Worm (Caenorhabditis elegans) whole organism, L1 larva: Measurements from ENCODE around the gene str-220.
A peak's percentile ranks its signal among the peaks of the same experiment; 100 is the strongest.

ENCODE experiments used
- C04F5.9 ChIP-seq: sonication (generic microtip); optimal IDR thresholded peaks from 2 replicates; lab custom pipeline; 2016; ENCODE audit warnings: missing genetic modification characterization, missing compliant biosample characterization
- C16A3.4 ChIP-seq: fragments of 150-350 bp; optimal IDR thresholded peaks from 2 replicates; lab custom pipeline; 2014; ENCODE audit warnings: missing biosample characterization, missing genetic modification characterization
- C34B4.2 ChIP-seq: sonication (generic microtip); optimal IDR thresholded peaks from 2 replicates; lab custom pipeline; 2017; ENCODE audit warnings: mild to moderate bottlenecking, missing genetic modification characterization, missing compliant biosample characterization
- F16B12.6 ChIP-seq: fragments of 150-350 bp; optimal IDR thresholded peaks from 2 replicates; lab custom pipeline; 2014; ENCODE audit warnings: missing biosample characterization, missing genetic modification characterization
- Y116A8C.19 ChIP-seq: sonication (generic microtip); optimal IDR thresholded peaks from 2 replicates; lab custom pipeline; 2016; ENCODE audit warnings: missing compliant biosample characterization, missing genetic modification characterization, borderline replicate concordance
- aha-1 ChIP-seq: fragments of 150-350 bp; optimal IDR thresholded peaks from 2 replicates; lab custom pipeline; 2014; ENCODE audit warnings: missing biosample characterization, missing genetic modification characterization
- aly-2 ChIP-seq: fragments of 150-350 bp; optimal IDR thresholded peaks from 2 replicates; lab custom pipeline; 2014; ENCODE audit warnings: missing biosample characterization, missing genetic modification characterization
- ceh-63 ChIP-seq: fragments of 200-800 bp; sonication (Bioruptor generic); optimal IDR thresholded peaks from 2 replicates; lab custom pipeline; 2018; ENCODE audit warnings: mild to moderate bottlenecking, missing genetic modification characterization, missing compliant biosample characterization
- ceh-8 ChIP-seq: fragments of 200-800 bp; sonication (Bioruptor generic); optimal IDR thresholded peaks from 2 replicates; lab custom pipeline; 2018; ENCODE audit warnings: mild to moderate bottlenecking, missing genetic modification characterization, moderate library complexity, missing compliant biosample characterization
- ceh-82 ChIP-seq, 3 experiments: fragments of 150-350 bp in 1 of 3; sonication (generic microtip) in 2 of 3; optimal IDR thresholded peaks; 2 replicates each; lab custom pipeline; 2014 to 2017; ENCODE audit warnings: missing biosample characterization in 3 of 3, missing genetic modification characterization in 3 of 3
- ceh-88 ChIP-seq: fragments of 200-800 bp; sonication (Bioruptor generic); IDR thresholded peaks from 2 replicates; pipeline ENCODE4 v1.3.6; 2022; ENCODE audit warnings: missing genetic modification characterization, missing compliant biosample characterization
- ces-1 ChIP-seq: fragments of 150-350 bp; optimal IDR thresholded peaks from 2 replicates; lab custom pipeline; 2014; ENCODE audit warnings: missing biosample characterization, missing genetic modification reagents, missing genetic modification characterization
- dpl-1 ChIP-seq, 3 experiments: fragments of 150-350 bp in 2 of 3; sonication (generic microtip) in 1 of 3; optimal IDR thresholded peaks; 2 replicates each; lab custom pipeline; 2014 to 2017; ENCODE audit warnings: missing biosample characterization in 3 of 3, missing genetic modification characterization in 3 of 3, missing genetic modification reagents in 3 of 3
- efl-1 ChIP-seq, 4 experiments: fragments of 150-350 bp; optimal IDR thresholded peaks in 3 of 4; peaks in 1 of 4; 1 replicate in 1 of 4; 2 replicates in 3 of 4; lab custom pipeline; 2014; ENCODE audit warnings: missing biosample characterization in 2 of 4, missing genetic modification characterization in 2 of 4, missing genetic modification reagents in 2 of 4
- egl-27 ChIP-seq, 2 experiments: fragments of 150-350 bp in 1 of 2; sonication (generic microtip); optimal IDR thresholded peaks; 3 replicates each; lab custom pipeline; 2017 to 2018; ENCODE audit warnings: missing biosample characterization in 2 of 2, missing genetic modification characterization in 2 of 2, missing genetic modification reagents in 2 of 2
- ets-5 ChIP-seq: fragments of 200-800 bp; sonication (Bioruptor generic); IDR thresholded peaks from 2 replicates; pipeline ENCODE4 v1.3.6; 2022; ENCODE audit warnings: missing genetic modification characterization, missing compliant biosample characterization
- fkh-10 ChIP-seq: sonication (generic microtip); optimal IDR thresholded peaks from 2 replicates; lab custom pipeline; 2017; ENCODE audit warnings: missing biosample characterization, missing genetic modification reagents, missing genetic modification characterization
- fkh-8 ChIP-seq: sonication (generic microtip); optimal IDR thresholded peaks from 2 replicates; lab custom pipeline; 2016; ENCODE audit warnings: mild to moderate bottlenecking, missing genetic modification characterization, missing compliant biosample characterization
- fos-1 ChIP-seq: fragments of 150-350 bp; optimal IDR thresholded peaks from 2 replicates; lab custom pipeline; 2014; ENCODE audit warnings: missing biosample characterization, missing genetic modification characterization
- grh-1 ChIP-seq: fragments of 200-800 bp; sonication (Bioruptor generic); IDR thresholded peaks from 2 replicates; pipeline ENCODE4 v1.3.6; 2022; ENCODE audit warnings: missing genetic modification reagents, missing genetic modification characterization, missing compliant biosample characterization
- hlh-4 ChIP-seq: sonication (generic microtip); optimal IDR thresholded peaks from 2 replicates; lab custom pipeline; 2016; ENCODE audit warnings: mild to moderate bottlenecking, missing genetic modification characterization, missing compliant biosample characterization
- isw-1 ChIP-seq: fragments of 200-800 bp; sonication (Bioruptor generic); IDR thresholded peaks from 2 replicates; pipeline ENCODE4 v1.3.6; 2022; ENCODE audit warnings: missing genetic modification characterization, missing compliant biosample characterization
- jun-1 ChIP-seq: fragments of 150-350 bp; optimal IDR thresholded peaks from 2 replicates; lab custom pipeline; 2014; ENCODE audit warnings: missing biosample characterization, missing genetic modification reagents, missing genetic modification characterization
- lin-13 ChIP-seq: fragments of 150-350 bp; optimal IDR thresholded peaks from 2 replicates; lab custom pipeline; 2014; ENCODE audit warnings: missing biosample characterization, missing genetic modification reagents, missing genetic modification characterization
- lin-14 ChIP-seq: fragments of 200-800 bp; sonication (Bioruptor generic); optimal IDR thresholded peaks from 2 replicates; lab custom pipeline; 2018; ENCODE audit warnings: mild to moderate bottlenecking, missing genetic modification characterization, moderate library complexity, missing compliant biosample characterization
- lin-15B ChIP-seq: fragments of 150-350 bp; sonication (generic microtip); optimal IDR thresholded peaks from 3 replicates; lab custom pipeline; 2014; ENCODE audit warnings: missing biosample characterization, missing genetic modification characterization
- lin-35 ChIP-seq, 2 experiments: fragments of 150-350 bp; optimal IDR thresholded peaks; 2 replicates each; lab custom pipeline; 2014; ENCODE audit warnings: missing biosample characterization in 2 of 2, missing genetic modification characterization in 2 of 2, missing genetic modification reagents in 2 of 2
- lin-39 ChIP-seq: fragments of 150-350 bp; optimal IDR thresholded peaks from 2 replicates; lab custom pipeline; 2014; ENCODE audit warnings: missing biosample characterization, missing genetic modification reagents, missing genetic modification characterization
- lsy-2 ChIP-seq, 2 experiments: fragments of 150-350 bp; optimal IDR thresholded peaks; 2 replicates each; lab custom pipeline; 2014; ENCODE audit warnings: missing biosample characterization in 2 of 2, missing genetic modification characterization in 2 of 2
- mab-9 ChIP-seq: fragments of 200-800 bp; sonication (Bioruptor generic); IDR thresholded peaks from 2 replicates; pipeline ENCODE4 v1.3.6; 2022; ENCODE audit warnings: missing genetic modification reagents, missing genetic modification characterization, missing compliant biosample characterization
- mdl-1 ChIP-seq, 2 experiments: fragments of 150-350 bp; optimal IDR thresholded peaks; 2 replicates each; lab custom pipeline; 2014 to 2017; ENCODE audit warnings: missing biosample characterization in 2 of 2, missing genetic modification characterization in 2 of 2, inconsistent platforms in 1 of 2
- mep-1 ChIP-seq: fragments of 150-350 bp; optimal IDR thresholded peaks from 2 replicates; lab custom pipeline; 2014; ENCODE audit warnings: missing biosample characterization, missing genetic modification characterization
- nhr-19 ChIP-seq: fragments of 200-800 bp; sonication (Bioruptor generic); conservative IDR thresholded peaks from 2 replicates; pipeline ENCODE4 v1.3.6; 2022; ENCODE audit warnings: missing genetic modification characterization, missing compliant biosample characterization
- nhr-237 ChIP-seq: fragments of 150-350 bp; optimal IDR thresholded peaks from 2 replicates; lab custom pipeline; 2014; ENCODE audit warnings: missing biosample characterization, missing genetic modification characterization
- nhr-28 ChIP-seq: fragments of 150-350 bp; optimal IDR thresholded peaks from 2 replicates; lab custom pipeline; 2014; ENCODE audit warnings: missing biosample characterization, missing genetic modification characterization
- nhr-76 ChIP-seq: sonication (generic microtip); optimal IDR thresholded peaks from 2 replicates; lab custom pipeline; 2017; ENCODE audit warnings: missing biosample characterization, missing genetic modification characterization
- nhr-84 ChIP-seq: sonication (generic microtip); optimal IDR thresholded peaks from 2 replicates; lab custom pipeline; 2017; ENCODE audit warnings: missing biosample characterization, missing genetic modification characterization
- nhr-85 ChIP-seq: sonication (generic microtip); peaks from one replicate; lab custom pipeline; 2016; ENCODE audit warnings: missing genetic modification characterization, inconsistent platforms, missing compliant biosample characterization
- nhr-90 ChIP-seq: sonication (generic microtip); optimal IDR thresholded peaks from 2 replicates; lab custom pipeline; 2016; ENCODE audit warnings: mild to moderate bottlenecking, missing genetic modification characterization, missing compliant biosample characterization; ENCODE audit not compliant: poor library complexity
- pax-3 ChIP-seq: fragments of 200-800 bp; sonication (Bioruptor generic); optimal IDR thresholded peaks from 2 replicates; lab custom pipeline; 2018; ENCODE audit warnings: mild to moderate bottlenecking, missing genetic modification characterization, moderate library complexity, missing compliant biosample characterization
- snpc-4 ChIP-seq: fragments of 150-350 bp; optimal IDR thresholded peaks from 2 replicates; lab custom pipeline; 2014; ENCODE audit warnings: missing biosample characterization, missing genetic modification characterization
- snu-23 ChIP-seq: sonication (generic microtip); optimal IDR thresholded peaks from 2 replicates; lab custom pipeline; 2016; ENCODE audit warnings: missing genetic modification characterization, missing compliant biosample characterization
- sptf-1 ChIP-seq: fragments of 150-350 bp; optimal IDR thresholded peaks from 2 replicates; lab custom pipeline; 2014; ENCODE audit warnings: missing biosample characterization, missing genetic modification characterization
- sup-37 ChIP-seq: fragments of 200-800 bp; sonication (Bioruptor generic); optimal IDR thresholded peaks from 2 replicates; lab custom pipeline; 2018; ENCODE audit warnings: mild to moderate bottlenecking, missing genetic modification characterization, missing compliant biosample characterization
- swsn-7 ChIP-seq: sonication (generic microtip); optimal IDR thresholded peaks from 2 replicates; lab custom pipeline; 2016; ENCODE audit warnings: missing genetic modification characterization, missing compliant biosample characterization
- xbp-1 ChIP-seq: sonication (generic microtip); optimal IDR thresholded peaks from 2 replicates; lab custom pipeline; 2016; ENCODE audit warnings: missing genetic modification characterization, missing compliant biosample characterization
- zag-1 ChIP-seq: fragments of 150-350 bp; optimal IDR thresholded peaks from 2 replicates; lab custom pipeline; 2014; ENCODE audit warnings: missing biosample characterization, missing genetic modification characterization
- zip-4 ChIP-seq: fragments of 200-800 bp; sonication (Bioruptor generic); optimal IDR thresholded peaks from 2 replicates; lab custom pipeline; 2018; ENCODE audit warnings: mild to moderate bottlenecking, missing genetic modification characterization, moderate library complexity, missing compliant biosample characterization
- ztf-11 ChIP-seq, 2 experiments: sonication (generic microtip); optimal IDR thresholded peaks; 2 replicates each; lab custom pipeline; 2016 to 2017; ENCODE audit warnings: missing genetic modification characterization in 2 of 2, missing biosample characterization in 1 of 2, missing compliant biosample characterization in 1 of 2
- ztf-4 ChIP-seq: fragments of 150-350 bp; optimal IDR thresholded peaks from 2 replicates; lab custom pipeline; 2014; ENCODE audit warnings: missing biosample characterization, missing genetic modification characterization

Gene str-220

DNA sequence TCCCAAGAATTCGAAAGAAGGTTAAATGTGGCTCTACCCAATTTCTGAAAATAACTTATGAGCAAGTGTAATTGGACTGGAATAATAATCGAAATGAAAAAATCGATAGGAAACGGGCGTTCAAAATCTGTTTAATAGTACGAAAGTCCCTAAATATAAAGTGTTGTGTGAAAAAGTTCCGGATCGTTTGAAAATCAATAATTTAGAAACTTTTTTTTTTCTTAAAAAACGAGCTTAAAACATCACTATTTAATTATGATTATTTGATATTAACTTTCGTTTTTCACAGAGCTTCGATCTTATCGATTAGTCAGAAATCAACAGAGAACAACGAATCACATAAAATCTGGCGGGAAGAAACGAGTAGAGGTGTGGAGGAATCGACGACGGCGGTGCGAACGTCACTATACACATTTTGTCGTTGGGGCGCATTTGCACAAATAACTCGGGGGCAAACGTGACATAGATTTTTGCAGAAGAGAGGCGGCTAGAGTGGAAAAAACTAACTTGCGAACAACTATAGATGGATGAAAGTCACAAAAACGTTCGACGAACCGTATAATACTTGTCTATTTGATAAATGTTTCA, 26.4 kb downstream of the str-220 start, which contains the start of gene hecd-1:
TSS of gene hecd-1 (minus strand) at position 51 of the 588 bp plus-strand sequence.
- TF ChIP-seq ceh-82 (tag; optimal IDR thresholded peaks at IDR 0.05; lab: Kevin White, UChicago) (peak in 1 of 3 experiments; percentile 29), hlh-4 (no peak), ces-1 (GFP tag; lab: Kevin White, UChicago) (no peak), ztf-4 (tag; lab: Kevin White, UChicago) (no peak), zag-1 (tag; lab: Kevin White, UChicago) (no peak), dpl-1 (GFP tag; optimal IDR thresholded peaks at IDR 0.05; lab: Kevin White, UChicago) (peak in 2 of 3 experiments; percentile 2 to 44), C04F5.9 (tag; lab: Kevin White, UChicago) (no peak), lin-35 (GFP tag; optimal IDR thresholded peaks at IDR 0.05; lab: Kevin White, UChicago) (peak in 1 of 2 experiments; percentile 55), fkh-10 (GFP tag; lab: Kevin White, UChicago) (no peak), aly-2 (tag; lab: Kevin White, UChicago) (no peak), nhr-19 (GFP tag; lab: Robert Waterston, UW) (no peak), nhr-76 (tag; lab: Kevin White, UChicago) (no peak), egl-27 (tag; optimal IDR thresholded peaks at IDR 0.05; lab: Kevin White, UChicago) (no peak), lsy-2 (tag; optimal IDR thresholded peaks at IDR 0.05; lab: Kevin White, UChicago) (peak in 1 of 2 experiments; percentile 49), zip-4 (GFP tag; lab: Kevin White, UChicago) (no peak), nhr-28 (no peak), nhr-84 (no peak), xbp-1 (tag; lab: Kevin White, UChicago) (peak; percentile 8), fkh-8 (tag; lab: Kevin White, UChicago) (peak; percentile 26), aha-1 (tag; lab: Kevin White, UChicago) (no peak), C16A3.4 (tag; lab: Kevin White, UChicago) (peak; percentile 5), snu-23 (GFP tag; lab: Kevin White, UChicago) (no peak), ztf-11 (tag; optimal IDR thresholded peaks at IDR 0.05; lab: Kevin White, UChicago) (no peak), mdl-1 (tag; optimal IDR thresholded peaks at IDR 0.05; lab: Kevin White, UChicago) (peak in 1 of 2 experiments; percentile 46), ceh-8 (GFP tag; lab: Kevin White, UChicago) (no peak), ceh-63 (GFP tag; lab: Kevin White, UChicago) (no peak), C34B4.2 (tag; lab: Kevin White, UChicago) (no peak), lin-15B (tag; lab: Kevin White, UChicago) (peak; percentile 16), efl-1 (optimal IDR thresholded peaks at IDR 0.05; lab: Kevin White, UChicago) (peak in 1 of 2 experiments; percentile 29), efl-1 (GFP tag; optimal IDR thresholded peaks at IDR 0.05 in 1 of 2; lab: Kevin White, UChicago) (peak; percentile 32 to 83), jun-1 (no peak), snpc-4 (tag; lab: Kevin White, UChicago) (no peak), ceh-88 (GFP tag; lab: Robert Waterston, UW) (no peak), lin-13 (GFP tag; lab: Kevin White, UChicago) (no peak), lin-14 (GFP tag; lab: Kevin White, UChicago) (peak; percentile 76), mep-1 (no peak), mab-9 (GFP tag; lab: Robert Waterston, UW) (no peak), nhr-85 (no peak), isw-1 (GFP tag; lab: Robert Waterston, UW) (no peak), nhr-90 (tag; lab: Kevin White, UChicago) (no peak), F16B12.6 (tag; lab: Kevin White, UChicago) (peak; percentile 26)
- TF ChIP-seq, all 84 proteins: peak for 12

DNA sequence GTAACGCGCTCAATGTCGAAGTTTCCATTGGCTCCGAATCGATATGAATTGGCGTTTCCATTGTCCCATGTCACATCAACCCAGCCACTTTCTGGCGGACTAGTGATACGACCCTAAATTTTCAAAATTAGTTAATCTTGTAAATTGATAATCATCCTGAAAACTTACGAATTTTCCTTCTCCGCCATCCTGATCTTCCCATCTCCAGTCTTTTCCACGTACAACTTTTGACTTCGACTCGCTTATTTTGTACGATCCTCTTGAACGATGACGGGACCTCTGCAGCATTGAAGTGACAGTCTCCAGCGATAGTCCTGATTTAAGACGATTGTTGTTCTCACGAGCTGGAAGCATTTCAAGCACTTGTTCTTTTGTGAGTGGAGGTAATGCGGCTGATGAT, 32.0 kb downstream of the str-220 start:
- TF ChIP-seq fos-1 (tag; lab: Kevin White, UChicago) (no peak), C04F5.9 (tag; lab: Kevin White, UChicago) (no peak), Y116A8C.19 (tag; lab: Kevin White, UChicago) (no peak), nhr-76 (tag; lab: Kevin White, UChicago) (no peak), ceh-88 (GFP tag; lab: Robert Waterston, UW) (no peak), sup-37 (GFP tag; lab: Kevin White, UChicago) (no peak), nhr-237 (tag; lab: Kevin White, UChicago) (no peak), grh-1 (GFP tag; lab: Robert Waterston, UW) (no peak), lin-13 (GFP tag; lab: Kevin White, UChicago) (no peak), nhr-84 (no peak), mab-9 (GFP tag; lab: Robert Waterston, UW) (no peak), swsn-7 (no peak), ets-5 (no peak), snpc-4 (tag; lab: Kevin White, UChicago) (no peak), lin-39 (tag; lab: Kevin White, UChicago) (no peak), sptf-1 (tag; lab: Kevin White, UChicago) (no peak), C16A3.4 (tag; lab: Kevin White, UChicago) (no peak), snu-23 (GFP tag; lab: Kevin White, UChicago) (no peak), nhr-90 (tag; lab: Kevin White, UChicago) (no peak), pax-3 (tag; lab: Kevin White, UChicago) (no peak)
